Fruit fly (Drosophila melanogaster) whole organism, embryonic: ENCODE measurements around the gene CG14960.

ENCODE experiments used
- Ada2b ChIP-seq: fragments of 200-800 bp; sonication (Bioruptor generic); IDR thresholded peaks from 2 replicates; pipeline ENCODE4 v1.3.6; 2022; ENCODE audit warnings: missing biosample characterization, missing genetic modification characterization
- Atf3 ChIP-seq: fragments of 200-800 bp; sonication (Bioruptor generic); optimal IDR thresholded peaks from 3 replicates; lab custom pipeline; 2016; ENCODE audit warnings: missing biosample characterization, missing genetic modification characterization
- CG10654 ChIP-seq: fragments of 200-800 bp; sonication (Bioruptor generic); optimal IDR thresholded peaks from 2 replicates; lab custom pipeline; 2016; ENCODE audit warnings: missing biosample characterization, missing genetic modification characterization
- CG12744 ChIP-seq: fragments of 200-800 bp; sonication (Bioruptor generic); optimal IDR thresholded peaks from 2 replicates; lab custom pipeline; 2016; ENCODE audit warnings: missing biosample characterization, missing genetic modification characterization
- CG12769 ChIP-seq: fragments of 200-800 bp; sonication (Bioruptor generic); optimal IDR thresholded peaks from 2 replicates; lab custom pipeline; 2019; ENCODE audit warnings: missing biosample characterization, mild to moderate bottlenecking, missing genetic modification characterization, moderate library complexity
- CG14710 ChIP-seq: fragments of 200-800 bp; sonication (Bioruptor generic); optimal IDR thresholded peaks from 3 replicates; lab custom pipeline; 2019; ENCODE audit warnings: missing biosample characterization, mild to moderate bottlenecking, missing genetic modification characterization, moderate library complexity
- CG15073 ChIP-seq: fragments of 200-800 bp; sonication (Bioruptor generic); optimal IDR thresholded peaks from 2 replicates; lab custom pipeline; 2016; ENCODE audit warnings: missing biosample characterization, missing genetic modification characterization
- CG1529 ChIP-seq: fragments of 200-800 bp; sonication (Bioruptor generic); optimal IDR thresholded peaks from 3 replicates; lab custom pipeline; 2018; ENCODE audit warnings: missing biosample characterization, missing genetic modification characterization
- CG17359 ChIP-seq: fragments of 200-800 bp; sonication (Bioruptor generic); optimal IDR thresholded peaks from 3 replicates; lab custom pipeline; 2018; ENCODE audit warnings: missing biosample characterization, mild to moderate bottlenecking, missing genetic modification characterization, moderate library complexity
- CG17385 ChIP-seq: fragments of 200-800 bp; sonication (Bioruptor generic); optimal IDR thresholded peaks from 3 replicates; lab custom pipeline; 2018; ENCODE audit warnings: missing biosample characterization, mild to moderate bottlenecking, missing genetic modification characterization
- CG17612 ChIP-seq: fragments of 200-800 bp; sonication (Bioruptor generic); IDR thresholded peaks from 2 replicates; pipeline ENCODE4 v1.3.6; 2022; ENCODE audit warnings: missing biosample characterization, missing genetic modification characterization
- CG3065 ChIP-seq: fragments of 200-800 bp; sonication (Bioruptor generic); optimal IDR thresholded peaks from 2 replicates; lab custom pipeline; 2016; ENCODE audit warnings: missing biosample characterization, missing genetic modification characterization
- CG7786 ChIP-seq: fragments of 200-800 bp; sonication (Bioruptor generic); optimal IDR thresholded peaks from 2 replicates; lab custom pipeline; 2016; ENCODE audit warnings: missing biosample characterization, missing genetic modification characterization
- CG7928 ChIP-seq: fragments of 200-800 bp; sonication (Bioruptor generic); optimal IDR thresholded peaks from 2 replicates; lab custom pipeline; 2017; ENCODE audit warnings: missing biosample characterization, mild to moderate bottlenecking, missing genetic modification characterization
- CG7963 ChIP-seq: fragments of 200-800 bp; sonication (Bioruptor generic); IDR thresholded peaks from 3 replicates; pipeline ENCODE4 v1.3.6; 2022; ENCODE audit warnings: missing biosample characterization, missing genetic modification characterization; ENCODE audit not compliant: partially characterized antibody
- CG8290 ChIP-seq, 3 experiments: fragments of 200-800 bp; sonication (Bioruptor generic); optimal IDR thresholded peaks; 2 replicates each; lab custom pipeline; 2016 to 2019; ENCODE audit warnings: missing biosample characterization in 3 of 3, missing genetic modification characterization in 3 of 3, mild to moderate bottlenecking in 2 of 3, moderate library complexity in 1 of 3
- CG8765 ChIP-seq: fragments of 200-800 bp; sonication (Bioruptor generic); IDR thresholded peaks from 2 replicates; pipeline ENCODE4 v1.3.6; 2022; ENCODE audit warnings: missing biosample characterization, missing genetic modification characterization
- CG9215 ChIP-seq: fragments of 200-800 bp; sonication (Bioruptor generic); IDR thresholded peaks from 2 replicates; pipeline ENCODE4 v1.3.6; 2022; ENCODE audit warnings: missing biosample characterization, missing genetic modification characterization
- CG9876 ChIP-seq: fragments of 200-800 bp; sonication (Bioruptor generic); optimal IDR thresholded peaks from 2 replicates; lab custom pipeline; 2016; ENCODE audit warnings: missing biosample characterization, missing genetic modification characterization
- CTCF ChIP-seq: fragments of 200-800 bp; sonication (Bioruptor generic); optimal IDR thresholded peaks from 2 replicates; lab custom pipeline; 2017; ENCODE audit warnings: missing biosample characterization, mild to moderate bottlenecking, missing genetic modification characterization, moderate library complexity
- D19B ChIP-seq: fragments of 200-800 bp; sonication (Bioruptor generic); optimal IDR thresholded peaks from 2 replicates; lab custom pipeline; 2017; ENCODE audit warnings: missing biosample characterization, mild to moderate bottlenecking, missing genetic modification characterization
- Fer3 ChIP-seq: fragments of 200-800 bp; sonication (Bioruptor generic); optimal IDR thresholded peaks from 2 replicates; lab custom pipeline; 2018; ENCODE audit warnings: missing biosample characterization, mild to moderate bottlenecking, missing genetic modification characterization, moderate library complexity
- Hmx ChIP-seq: fragments of 200-800 bp; sonication (Bioruptor generic); optimal IDR thresholded peaks from 2 replicates; lab custom pipeline; 2016; ENCODE audit warnings: missing biosample characterization, missing genetic modification characterization
- MESR4 ChIP-seq: fragments of 200-800 bp; sonication (Bioruptor generic); optimal IDR thresholded peaks from 2 replicates; lab custom pipeline; 2018; ENCODE audit warnings: missing biosample characterization, mild to moderate bottlenecking, missing genetic modification characterization, moderate library complexity
- MTF-1 ChIP-seq: fragments of 200-800 bp; sonication (Bioruptor generic); optimal IDR thresholded peaks from 2 replicates; lab custom pipeline; 2018; ENCODE audit warnings: missing biosample characterization, mild to moderate bottlenecking, missing genetic modification characterization, borderline replicate concordance
- Mes4 ChIP-seq: fragments of 200-800 bp; sonication (Bioruptor generic); optimal IDR thresholded peaks from 2 replicates; lab custom pipeline; 2016; ENCODE audit warnings: missing biosample characterization, missing genetic modification characterization
- NC2α ChIP-seq: fragments of 200-800 bp; sonication (Bioruptor generic); optimal IDR thresholded peaks from 2 replicates; lab custom pipeline; 2016; ENCODE audit warnings: missing biosample characterization, missing genetic modification characterization
- Nf-YA ChIP-seq: fragments of 200-800 bp; sonication (Bioruptor generic); IDR thresholded peaks from 2 replicates; pipeline ENCODE4 v1.3.6; 2022; ENCODE audit warnings: missing biosample characterization, missing genetic modification characterization
- Poxn ChIP-seq: fragments of 200-800 bp; sonication (Bioruptor generic); IDR thresholded peaks from 2 replicates; pipeline ENCODE4 v1.3.6; 2022; ENCODE audit warnings: missing biosample characterization, missing genetic modification characterization
- Sin3A ChIP-seq: fragments of >200 bp; optimal IDR thresholded peaks from 2 replicates; lab custom pipeline; 2018
- Xbp1 ChIP-seq: fragments of 200-800 bp; sonication (Bioruptor generic); optimal IDR thresholded peaks from 3 replicates; lab custom pipeline; 2016; ENCODE audit warnings: missing biosample characterization, mild to moderate bottlenecking, missing genetic modification characterization
- bbx ChIP-seq: fragments of 200-800 bp; sonication (Bioruptor generic); IDR thresholded peaks from 2 replicates; pipeline ENCODE4 v1.3.6; 2022; ENCODE audit warnings: missing biosample characterization, missing genetic modification characterization; ENCODE audit not compliant: partially characterized antibody
- fd102C ChIP-seq: fragments of 200-800 bp; sonication (Bioruptor generic); optimal IDR thresholded peaks from 2 replicates; lab custom pipeline; 2018; ENCODE audit warnings: missing biosample characterization, mild to moderate bottlenecking, missing genetic modification characterization, moderate library complexity
- hb ChIP-seq: fragments of 200-800 bp; sonication (Bioruptor generic); IDR thresholded peaks from 3 replicates; pipeline ENCODE4 v1.3.6; 2022; ENCODE audit warnings: missing biosample characterization, missing genetic modification characterization; ENCODE audit not compliant: partially characterized antibody
- hkb ChIP-seq, 2 experiments: fragments of 200-800 bp in 1 of 2; fragments of >200 bp in 1 of 2; sonication (Bioruptor generic) in 1 of 2; IDR thresholded peaks in 1 of 2; optimal IDR thresholded peaks in 1 of 2; 2 replicates each; pipeline versions ENCODE4 v1.3.6 to Lab custom; 2017 to 2022; ENCODE audit warnings: missing biosample characterization in 1 of 2, missing genetic modification characterization in 1 of 2
- inv ChIP-seq: fragments of 200-800 bp; sonication (Bioruptor generic); IDR thresholded peaks from 2 replicates; pipeline ENCODE4 v1.3.6; 2022; ENCODE audit warnings: missing biosample characterization, missing genetic modification characterization; ENCODE audit not compliant: partially characterized antibody
- lov ChIP-seq, 2 experiments: fragments of 200-800 bp in 1 of 2; fragments of >200 bp in 1 of 2; sonication (Bioruptor generic) in 1 of 2; IDR thresholded peaks in 1 of 2; optimal IDR thresholded peaks in 1 of 2; 2 replicates in 1 of 2; 3 replicates in 1 of 2; pipeline versions ENCODE4 v1.3.6 to Lab custom; 2017 to 2022; ENCODE audit warnings: missing biosample characterization in 1 of 2, missing genetic modification characterization in 1 of 2
- nmo ChIP-seq: fragments of 200-800 bp; sonication (Bioruptor generic); optimal IDR thresholded peaks from 2 replicates; lab custom pipeline; 2018; ENCODE audit warnings: missing biosample characterization, mild to moderate bottlenecking, missing genetic modification characterization, moderate library complexity
- rib ChIP-seq: fragments of 200-800 bp; sonication (Bioruptor generic); IDR thresholded peaks from 2 replicates; pipeline ENCODE4 v1.3.6; 2022; ENCODE audit warnings: missing biosample characterization, missing genetic modification characterization
- run ChIP-seq: fragments of 200-800 bp; sonication (Bioruptor generic); optimal IDR thresholded peaks from 3 replicates; lab custom pipeline; 2018; ENCODE audit warnings: missing biosample characterization, mild to moderate bottlenecking, missing genetic modification characterization
- schlank ChIP-seq: fragments of 200-800 bp; sonication (Bioruptor generic); optimal IDR thresholded peaks from 2 replicates; lab custom pipeline; 2018; ENCODE audit warnings: missing biosample characterization, mild to moderate bottlenecking, missing genetic modification characterization
- sim ChIP-seq: fragments of 200-800 bp; sonication (Bioruptor generic); IDR thresholded peaks from 2 replicates; pipeline ENCODE4 v1.3.6; 2022; ENCODE audit warnings: missing biosample characterization, missing genetic modification characterization
- ssp ChIP-seq: fragments of 200-800 bp; sonication (Bioruptor generic); IDR thresholded peaks from 2 replicates; pipeline ENCODE4 v1.3.6; 2022; ENCODE audit warnings: missing biosample characterization, missing genetic modification characterization
- tap ChIP-seq: fragments of 200-800 bp; optimal IDR thresholded peaks from 3 replicates; lab custom pipeline; 2019; ENCODE audit warnings: missing biosample characterization, mild to moderate bottlenecking, missing genetic modification characterization, moderate library complexity
- tgo ChIP-seq: fragments of 200-800 bp; sonication (Bioruptor generic); IDR thresholded peaks from 3 replicates; pipeline ENCODE4 v1.3.6; 2022; ENCODE audit warnings: missing biosample characterization, missing genetic modification characterization
- tll ChIP-seq, 2 experiments: fragments of 200-800 bp in 1 of 2; fragments of >200 bp in 1 of 2; sonication (Bioruptor generic) in 1 of 2; optimal IDR thresholded peaks; 2 replicates each; lab custom pipeline; 2017 to 2019; ENCODE audit warnings: missing biosample characterization in 2 of 2, missing genetic modification characterization in 2 of 2, mild to moderate bottlenecking in 1 of 2, moderate library complexity in 1 of 2
- unpg ChIP-seq: fragments of 200-800 bp; sonication (Bioruptor generic); optimal IDR thresholded peaks from 3 replicates; lab custom pipeline; 2018; ENCODE audit warnings: missing biosample characterization, mild to moderate bottlenecking, missing genetic modification characterization, moderate library complexity
- zfh2 ChIP-seq: fragments of 200-800 bp; sonication (Bioruptor generic); optimal IDR thresholded peaks from 2 replicates; lab custom pipeline; 2016; ENCODE audit warnings: missing biosample characterization, missing genetic modification characterization

Gene CG14960

DNA sequence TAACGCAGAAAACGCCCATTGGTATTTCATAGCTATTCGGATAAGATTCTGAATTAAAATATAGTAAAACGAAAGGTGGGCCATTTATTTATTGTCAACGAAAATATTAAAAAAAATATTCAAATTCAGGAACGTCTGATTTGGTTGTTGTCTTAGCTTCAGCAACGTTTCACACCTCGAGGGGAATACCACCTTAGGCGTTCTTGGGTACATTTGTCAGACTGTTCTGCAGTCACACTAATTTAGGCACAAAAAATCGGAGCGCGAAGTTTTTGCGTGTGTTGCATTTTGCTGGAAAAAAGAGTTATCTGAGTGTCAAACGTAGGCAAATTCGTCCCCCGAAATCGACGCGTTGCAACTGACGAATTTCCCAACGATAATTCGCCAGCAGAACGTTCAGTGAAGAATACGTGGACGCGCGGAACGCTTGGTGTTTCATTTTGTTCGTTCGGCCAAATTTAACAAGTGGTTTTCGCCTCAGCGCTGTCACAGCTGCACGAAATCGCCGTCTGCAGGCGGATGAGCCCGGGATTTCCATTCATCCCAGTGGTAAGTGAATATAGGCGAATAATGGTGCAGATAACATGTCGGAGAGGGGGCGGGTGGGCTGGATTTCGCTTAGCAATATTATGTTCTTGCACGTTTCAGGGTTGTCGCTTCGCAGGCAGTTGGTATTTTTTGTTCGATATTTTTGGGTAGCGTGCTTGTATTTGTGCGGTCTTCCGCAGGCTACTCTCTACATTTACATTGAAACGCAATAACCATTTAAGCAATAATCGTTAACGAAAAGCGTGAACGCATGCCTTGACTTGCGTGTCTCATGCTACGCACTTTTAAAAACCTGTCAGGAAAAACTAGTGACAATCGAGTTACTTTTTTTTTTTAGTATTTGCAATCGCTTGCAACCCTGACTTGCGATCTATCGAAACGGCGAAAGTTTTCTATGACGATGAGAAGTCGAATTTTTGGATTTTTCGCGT, 45.8 kb upstream of the CG14960 start, which contains the start of gene Larp4B (continued):
- no peak for TF ChIP-seq tll (GFP tag; optimal IDR thresholded peaks at IDR 0.05; lab: Kevin White, UChicago)
- TF ChIP-seq CG12744 (GFP tag; lab: Kevin White, UChicago) = no peak
- no peak for TF ChIP-seq tgo (GFP tag; lab: Robert Waterston, UW)
- TF ChIP-seq MTF-1 = no peak
- TF ChIP-seq CG17385 (GFP tag; lab: Kevin White, UChicago) = no peak
- TF ChIP-seq CG7963 (GFP tag; lab: Robert Waterston, UW) = no peak
- no peak for TF ChIP-seq lov (optimal IDR thresholded peaks at IDR 0.05; lab: Kevin White, UChicago)
- TF ChIP-seq lov (GFP tag; IDR thresholded peaks at IDR 0.05; lab: Robert Waterston, UW) = no peak
- peak; percentile 41 for TF ChIP-seq CG7928
- no peak for TF ChIP-seq CG7786 (GFP tag; lab: Kevin White, UChicago)
- TF ChIP-seq schlank (tag; lab: Kevin White, UChicago) = no peak
- no peak for TF ChIP-seq CG1529 (GFP tag; lab: Kevin White, UChicago)
- TF ChIP-seq Atf3 (GFP tag; lab: Kevin White, UChicago) = no peak
- TF ChIP-seq Nf-YA = no peak
- TF ChIP-seq CG8290 (GFP tag; optimal IDR thresholded peaks at IDR 0.05; lab: Kevin White, UChicago) = peak; percentile 4
- no peak for TF ChIP-seq CG8290 (tag; optimal IDR thresholded peaks at IDR 0.05; lab: Kevin White, UChicago)
- TF ChIP-seq D19B (GFP tag; lab: Kevin White, UChicago) = no peak
- peak; percentile 42 for TF ChIP-seq hkb (optimal IDR thresholded peaks at IDR 0.05; lab: Kevin White, UChicago)
- no peak for TF ChIP-seq hkb (GFP tag; IDR thresholded peaks at IDR 0.05; lab: Robert Waterston, UW)
- TF ChIP-seq sim (GFP tag; lab: Robert Waterston, UW) = no peak
- no peak for TF ChIP-seq CG15073 (GFP tag; lab: Kevin White, UChicago)
- no peak for TF ChIP-seq NC2α
- no peak for TF ChIP-seq fd102C (GFP tag; lab: Kevin White, UChicago)
- TF ChIP-seq Ada2b (GFP tag; lab: Robert Waterston, UW) = no peak
- TF ChIP-seq CG17359 (tag; lab: Kevin White, UChicago) = no peak
- peak; percentile 57 for TF ChIP-seq bbx (GFP tag; lab: Robert Waterston, UW)
- no peak for TF ChIP-seq rib (GFP tag; lab: Robert Waterston, UW)
- TF ChIP-seq nmo (GFP tag; lab: Kevin White, UChicago) = peak; percentile 25
- no peak for TF ChIP-seq CG9876
- no peak for TF ChIP-seq Fer3 (tag; lab: Kevin White, UChicago)
- peak; percentile 35 for TF ChIP-seq zfh2 (GFP tag; lab: Kevin White, UChicago)
- no peak for TF ChIP-seq ssp (GFP tag; lab: Robert Waterston, UW)
- no peak for TF ChIP-seq hb
- TF ChIP-seq CG3065 (GFP tag; lab: Kevin White, UChicago) = no peak
- TF ChIP-seq MESR4 = peak; percentile 62
- TF ChIP-seq CG10654 = no peak
- TF ChIP-seq Poxn (GFP tag; lab: Robert Waterston, UW) = no peak
- TF ChIP-seq Hmx (GFP tag; lab: Kevin White, UChicago) = no peak
- peak; percentile 21 for TF ChIP-seq Xbp1 (GFP tag; lab: Kevin White, UChicago)
- TF ChIP-seq CG8765 (GFP tag; lab: Robert Waterston, UW) = no peak
- peak; percentile 59 for TF ChIP-seq CTCF (GFP tag; lab: Kevin White, UChicago)
- TF ChIP-seq CG12769 (tag; lab: Kevin White, UChicago) = no peak
- no peak for TF ChIP-seq unpg (GFP tag; lab: Kevin White, UChicago)
- TF ChIP-seq inv = peak; percentile 59; the same call in 1 of the 2 replicates
- no peak for TF ChIP-seq run (tag; lab: Kevin White, UChicago)
- no peak for TF ChIP-seq Mes4
- peak; percentile 43 for TF ChIP-seq CG14710 (tag; lab: Kevin White, UChicago)
- TF ChIP-seq CG9215 (GFP tag; lab: Robert Waterston, UW) = no peak
- peak; percentile 86 for TF ChIP-seq Sin3A (lab: Kevin White, UChicago)
- TF ChIP-seq CG17612 (GFP tag; lab: Robert Waterston, UW) = no peak
- no peak for TF ChIP-seq tap (tag; lab: Kevin White, UChicago)
